Worm (Caenorhabditis elegans) whole organism, L4/young adult: ENCODE data around the gene srw-141.
"Not testable (repeated sequence)": the region's sequence is repeated elsewhere in the genome, so short reads cannot be mapped to it uniquely, and the experiment has no call there.

Source experiments
- W03F9.2 ChIP-seq: fragments of 150-350 bp; optimal IDR thresholded peaks from 2 replicates; lab custom pipeline; 2014; ENCODE audit warnings: missing biosample characterization, missing genetic modification characterization
- dao-5 ChIP-seq: sonication (generic microtip); optimal IDR thresholded peaks from 2 replicates; lab custom pipeline; 2016; ENCODE audit warnings: missing genotype, missing genetic modification characterization, moderate library complexity, missing compliant biosample characterization
- him-1 ChIP-seq: sonication (generic microtip); optimal IDR thresholded peaks from 2 replicates; lab custom pipeline; 2016; ENCODE audit warnings: missing genotype, missing genetic modification reagents, missing genetic modification characterization, missing compliant biosample characterization

srw-141 gene

ce11 chrV:2938497-2938896, at the start of gene srw-141:
srw-141 (minus strand) TSS chrV:2938597.
- TF ChIP-seq dao-5 (tag; lab: Kevin White, UChicago): no peak
- no peak for TF ChIP-seq him-1 (tag; lab: Kevin White, UChicago)
- no peak for TF ChIP-seq W03F9.2 (tag; lab: Kevin White, UChicago)

- TF ChIP-seq W03F9.2 (tag; lab: Kevin White, UChicago) (no peak), dao-5 (tag; lab: Kevin White, UChicago) (no peak), him-1 (tag; lab: Kevin White, UChicago) (no peak)
These were observed 49.0 kb upstream of the srw-141 start, which contains the start of gene srh-85 for ce11 chrV:2987407-2987806. srh-85 (minus strand) TSS chrV:2987507.

ce11 chrV:2985309-2985708, 46.9 kb upstream of the srw-141 start, which contains the start of gene srw-139:
srw-139 (minus strand) TSS chrV:2985409.
- TF ChIP-seq W03F9.2 (tag; lab: Kevin White, UChicago): no peak
- TF ChIP-seq him-1 (tag; lab: Kevin White, UChicago): no peak
- TF ChIP-seq dao-5 (tag; lab: Kevin White, UChicago): no peak

ce11 chrV:2983351-2983750, 45.0 kb upstream of the srw-141 start, which contains the start of gene srw-117:
srw-117 (minus strand) TSS chrV:2983451.
- TF ChIP-seq W03F9.2 (tag; lab: Kevin White, UChicago) (no peak), dao-5 (tag; lab: Kevin White, UChicago) (no peak), him-1 (tag; lab: Kevin White, UChicago) (no peak)

ce11 chrV:2979978-2980377, 41.6 kb upstream of the srw-141 start, which contains the start of gene srw-118:
srw-118 (minus strand) TSS chrV:2980078.
- TF ChIP-seq W03F9.2 (tag; lab: Kevin White, UChicago): no peak
- TF ChIP-seq dao-5 (tag; lab: Kevin White, UChicago): no peak
- no peak for TF ChIP-seq him-1 (tag; lab: Kevin White, UChicago)

ce11 chrV:2976287-2976686, 37.9 kb upstream of the srw-141 start, which contains the start of gene srw-124:
srw-124 (plus strand) TSS chrV:2976587.
- TF ChIP-seq dao-5 (tag; lab: Kevin White, UChicago) (no peak), him-1 (tag; lab: Kevin White, UChicago) (no peak), W03F9.2 (tag; lab: Kevin White, UChicago) (no peak)

ce11 chrV:2975285-2975684, 36.9 kb upstream of the srw-141 start, which contains the start of gene srw-123:
srw-123 (minus strand) TSS chrV:2975385.
- not testable (repeated sequence) for TF ChIP-seq W03F9.2, dao-5, him-1 (tag; lab: Kevin White, UChicago)

ce11 chrV:2971307-2971999, 33.1 kb upstream of the srw-141 start, which contains the start of gene srw-129:
srw-129 (plus strand) TSS chrV:2971949.
- TF ChIP-seq him-1 (tag; lab: Kevin White, UChicago): no peak
- TF ChIP-seq dao-5 (tag; lab: Kevin White, UChicago): no peak

ce11 chrV:2964786-2965185, 26.4 kb upstream of the srw-141 start, which contains the start of gene srh-88:
srh-88 (minus strand) TSS chrV:2964886.
- no peak for TF ChIP-seq dao-5 (tag; lab: Kevin White, UChicago)
- TF ChIP-seq W03F9.2 (tag; lab: Kevin White, UChicago): no peak
- no peak for TF ChIP-seq him-1 (tag; lab: Kevin White, UChicago)

- TF ChIP-seq dao-5 (tag; lab: Kevin White, UChicago) (no peak), W03F9.2 (tag; lab: Kevin White, UChicago) (no peak), him-1 (tag; lab: Kevin White, UChicago) (no peak)
These were observed 24.6 kb upstream of the srw-141 start, which contains the start of gene srw-138 for ce11 chrV:2962960-2963359. srw-138 (minus strand) TSS chrV:2963060.

- TF ChIP-seq dao-5 (tag; lab: Kevin White, UChicago) (no peak), him-1 (tag; lab: Kevin White, UChicago) (no peak), W03F9.2 (tag; lab: Kevin White, UChicago) (no peak)
These were observed 22.5 kb upstream of the srw-141 start, which contains the start of gene srw-144 for ce11 chrV:2960894-2961293. srw-144 (minus strand) TSS chrV:2960994.

- TF ChIP-seq W03F9.2 (tag; lab: Kevin White, UChicago) (no peak), dao-5 (tag; lab: Kevin White, UChicago) (no peak), him-1 (tag; lab: Kevin White, UChicago) (no peak)
These were observed 19.8 kb upstream of the srw-141 start, which contains the start of gene srw-142 for ce11 chrV:2958202-2958601. srw-142 (minus strand) TSS chrV:2958302.

- not testable (repeated sequence) for TF ChIP-seq W03F9.2, him-1, dao-5 (tag; lab: Kevin White, UChicago)
These were observed 16.9 kb upstream of the srw-141 start, which contains the start of gene srh-248 for ce11 chrV:2955342-2955741. srh-248 (minus strand) TSS chrV:2955442.
